Fruit fly (Drosophila melanogaster): Measurements from ENCODE around the gene Snx17.

Snx17 gene

dm6 chr2L:10206633-10207162 lies at the start of gene Snx17:
Gene Snx17, minus strand, starts transcription at chr2L:10206961.
- TF ChIP-seq noc (tag; optimal IDR thresholded peaks at IDR 0.05) = no peak

DNA sequence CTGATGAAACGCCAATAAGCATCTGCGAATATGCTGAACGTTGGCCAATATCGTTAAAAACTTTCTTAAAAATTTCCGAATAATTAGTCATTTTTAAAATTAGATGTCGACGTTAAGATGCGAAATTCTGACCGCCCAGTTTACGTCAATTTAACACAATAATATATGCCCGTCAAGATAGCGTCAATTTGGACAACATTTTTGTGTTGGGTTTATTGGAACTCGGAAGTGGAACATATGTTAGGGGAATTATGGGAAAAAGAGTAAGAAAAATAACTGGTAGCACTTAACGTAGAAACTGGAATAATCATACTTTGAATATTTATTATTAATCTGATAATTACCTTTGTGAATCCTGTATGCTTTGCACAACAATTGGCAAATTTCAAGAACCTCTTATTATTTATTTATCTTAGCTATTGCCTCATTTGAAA lies 49.0 kb upstream of the Snx17 start, which contains the start of gene CG5676:
CG5676 (minus strand) TSS at position 167 of the 434 bp plus-strand sequence.
- TF ChIP-seq noc (tag; optimal IDR thresholded peaks at IDR 0.05) = no peak

dm6 chr2L:10251592-10251991 lies 44.8 kb upstream of the Snx17 start, which contains the start of gene Ror:
Gene Ror, plus strand, starts transcription at chr2L:10251843.
- no peak for TF ChIP-seq noc (tag; optimal IDR thresholded peaks at IDR 0.05)

- TF ChIP-seq noc (tag; optimal IDR thresholded peaks at IDR 0.05) = no peak
Observed at dm6 chr2L:10250441-10250847, 43.7 kb upstream of the Snx17 start, which contains the start of the genes bsk and CG31717. Gene bsk, minus strand, starts transcription at chr2L:10250501. Gene CG31717, plus strand, starts transcription at chr2L:10250737.

- TF ChIP-seq noc (tag; optimal IDR thresholded peaks at IDR 0.05) = no peak
Observed at dm6 chr2L:10249655-10250202, 43.0 kb upstream of the Snx17 start.

- TF ChIP-seq noc (tag; optimal IDR thresholded peaks at IDR 0.05) = no peak
Observed at dm6 chr2L:10246785-10247190, 40.0 kb upstream of the Snx17 start, which contains the start of gene chico. Gene chico, minus strand, starts transcription at chr2L:10247078.

DNA sequence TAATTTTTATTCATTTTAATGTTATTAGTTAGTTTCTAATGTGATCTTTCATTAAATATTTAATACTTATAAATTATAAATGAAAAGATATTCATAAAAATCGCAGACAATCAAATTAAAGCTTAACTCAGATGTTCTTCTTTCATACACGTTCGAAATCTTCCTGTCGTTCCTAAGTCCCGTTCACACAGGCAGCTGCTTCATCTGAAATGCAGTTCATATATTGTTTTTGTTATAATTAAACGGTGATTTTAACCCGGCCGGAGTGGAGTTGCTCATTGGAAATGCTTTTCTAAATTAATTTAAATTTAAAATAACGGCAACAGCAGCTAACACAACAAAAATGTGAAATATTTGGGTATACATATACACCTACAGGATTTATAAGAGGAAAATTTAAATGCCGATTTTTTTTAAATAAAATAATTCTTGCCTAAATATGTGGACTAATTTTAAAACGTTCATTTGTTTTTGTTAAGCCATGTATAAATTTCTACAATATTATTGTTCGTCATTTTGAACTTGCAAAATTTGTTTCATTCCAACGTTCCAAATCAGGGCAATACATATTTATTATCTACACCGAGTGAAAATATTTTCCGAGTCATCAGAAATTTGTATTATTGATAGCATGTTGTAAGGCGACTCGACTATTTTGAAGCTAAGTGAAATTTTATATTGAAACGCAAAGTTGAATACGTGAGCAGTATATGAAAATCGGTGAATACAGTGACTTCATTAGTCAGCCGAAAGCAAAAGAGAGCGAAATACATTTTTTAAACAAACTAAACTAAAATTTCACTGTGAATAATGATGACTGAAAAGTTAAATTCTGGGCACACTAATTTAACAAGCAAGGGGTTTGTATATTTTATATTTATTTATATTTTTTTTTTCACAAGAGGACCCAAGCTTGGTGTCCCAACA lies 32.2 kb upstream of the Snx17 start, which contains the start of gene me31B:
me31B (plus strand) TSS at position 616 of the 927 bp plus-strand sequence.
- no peak for TF ChIP-seq noc (tag; optimal IDR thresholded peaks at IDR 0.05)

dm6 chr2L:10237725-10238446 lies 31.1 kb upstream of the Snx17 start, which contains the start of gene mthl15:
Gene mthl15, minus strand, starts transcription at chr2L:10238317.
- no peak for TF ChIP-seq noc (tag; optimal IDR thresholded peaks at IDR 0.05)

- TF ChIP-seq noc (tag; optimal IDR thresholded peaks at IDR 0.05) = no peak
Observed at dm6 chr2L:10232827-10233226, 26.1 kb upstream of the Snx17 start.

DNA sequence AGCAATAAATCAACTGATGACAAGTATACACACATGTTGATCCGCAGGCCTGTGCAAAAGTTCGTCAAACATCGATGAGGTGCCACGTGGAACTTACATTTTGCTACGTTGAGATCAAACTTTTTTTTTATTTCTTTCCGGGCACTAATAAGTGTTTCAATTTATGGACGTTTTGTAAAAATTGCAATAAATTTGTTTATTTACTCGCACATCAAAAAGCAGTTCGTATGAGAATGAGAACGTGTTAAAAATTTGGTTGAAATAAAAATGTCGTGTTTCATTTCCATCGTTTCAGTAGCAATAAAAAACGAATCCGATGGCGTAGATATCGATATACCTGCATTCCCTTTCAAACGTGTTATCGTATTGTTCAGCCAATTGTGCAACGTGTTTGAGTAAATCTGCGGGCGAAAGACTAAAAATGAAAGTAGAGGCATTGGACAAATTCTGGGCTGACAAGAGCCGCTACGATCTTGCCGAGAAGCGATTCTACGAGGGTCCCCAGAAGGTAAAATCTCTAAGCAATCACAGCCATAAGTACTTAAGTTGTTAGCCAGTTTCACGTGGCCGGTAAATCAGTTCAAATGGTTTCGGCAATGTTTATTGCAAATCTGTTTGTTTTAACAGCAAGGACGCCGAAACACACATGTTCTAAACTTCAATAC lies 25.5 kb upstream of the Snx17 start, which contains the start of gene eEF1delta:
eEF1delta (plus strand) TSS at position 356 of the 665 bp plus-strand sequence.
- no peak for TF ChIP-seq noc (tag; optimal IDR thresholded peaks at IDR 0.05)

dm6 chr2L:10231510-10231909 lies 24.7 kb upstream of the Snx17 start, which contains the start of gene ova:
Gene ova, minus strand, starts transcription at chr2L:10231692.
- TF ChIP-seq noc (tag; optimal IDR thresholded peaks at IDR 0.05) = no peak

DNA sequence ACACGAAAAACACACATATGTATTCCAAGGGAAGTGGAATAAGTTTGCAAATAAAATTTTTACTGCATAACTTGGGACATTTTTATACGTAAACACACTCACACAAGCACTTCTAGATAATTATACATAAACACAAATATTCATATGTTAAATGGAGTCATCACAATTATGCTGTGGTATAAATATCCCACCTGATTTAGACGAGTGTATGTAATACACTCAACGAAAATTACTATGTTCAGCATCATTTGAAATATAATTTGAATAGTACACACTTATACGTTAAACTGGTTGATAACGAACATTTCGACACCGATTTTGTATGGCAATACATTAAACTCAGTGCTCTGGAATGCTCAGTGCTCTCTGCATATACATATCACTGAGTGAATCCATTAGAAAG lies 24.3 kb upstream of the Snx17 start:
- no peak for TF ChIP-seq noc (tag; optimal IDR thresholded peaks at IDR 0.05)

DNA sequence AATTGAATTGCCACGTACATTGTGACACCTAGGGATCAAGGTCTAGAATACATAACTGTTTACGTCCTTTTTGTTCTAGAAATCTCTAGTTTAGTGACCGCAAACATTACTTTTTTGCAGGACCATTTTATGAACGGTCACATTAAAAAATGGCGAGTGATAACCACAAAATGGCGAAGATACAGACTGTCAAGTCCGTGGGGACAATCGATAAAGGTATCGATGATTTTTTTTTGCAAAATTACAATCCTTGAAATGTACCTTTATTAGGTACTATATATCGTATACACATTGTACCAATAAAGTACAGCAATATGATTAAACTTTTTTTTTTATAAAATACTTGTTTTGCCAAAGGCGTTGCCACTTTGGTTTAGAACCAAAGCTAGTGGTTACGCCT lies 23.7 kb upstream of the Snx17 start:
- TF ChIP-seq noc (tag; optimal IDR thresholded peaks at IDR 0.05) = no peak

dm6 chr2L:10226724-10227407 lies 20.1 kb upstream of the Snx17 start, which contains the start of gene CG5708:
Gene CG5708, minus strand, starts transcription at chr2L:10226808.
- TF ChIP-seq noc (tag; optimal IDR thresholded peaks at IDR 0.05) = no peak
